Worm (Caenorhabditis elegans): ENCODE results near the gene asah-2.

Gene asah-2

ce11 chrII:10146488-10146887, 7.1 kb downstream of the asah-2 start, which contains the start of gene pax-3:
Gene pax-3, plus strand, starts transcription at chrII:10146570.
- TF ChIP-seq ztf-4 (tag; optimal IDR thresholded peaks at IDR 0.05) (no peak), unc-39 (tag; optimal IDR thresholded peaks at IDR 0.05) (no peak), mbf-1 (tag; optimal IDR thresholded peaks at IDR 0.05) (no peak), nhr-21 (tag; optimal IDR thresholded peaks at IDR 0.05) (no peak)

- TF ChIP-seq C34F6.9 (tag; optimal IDR thresholded peaks at IDR 0.05) = no peak
- TF ChIP-seq ztf-1 (GFP tag; conservative IDR thresholded peaks at IDR 0.05) = no peak
Measured at ce11 chrII:10147502-10147901, 8.1 kb downstream of the asah-2 start.

- no peak for TF ChIP-seq elt-1 (tag; optimal IDR thresholded peaks at IDR 0.05)
- no peak for TF ChIP-seq ceh-82 (tag; optimal IDR thresholded peaks at IDR 0.05)
- no peak for TF ChIP-seq skn-1 (tag; optimal IDR thresholded peaks at IDR 0.05)
- TF ChIP-seq sma-3 (GFP tag; optimal IDR thresholded peaks at IDR 0.05) = no peak
- no peak for TF ChIP-seq ztf-11 (tag; optimal IDR thresholded peaks at IDR 0.05)
- no peak for TF ChIP-seq mdl-1 (tag; optimal IDR thresholded peaks at IDR 0.05)
- TF ChIP-seq nhr-21 (tag; optimal IDR thresholded peaks at IDR 0.05) = no peak
Measured at ce11 chrII:10155106-10155505, 15.7 kb downstream of the asah-2 start, which contains the start of gene nlp-63. Gene nlp-63, plus strand, starts transcription at chrII:10155406.

DNA sequence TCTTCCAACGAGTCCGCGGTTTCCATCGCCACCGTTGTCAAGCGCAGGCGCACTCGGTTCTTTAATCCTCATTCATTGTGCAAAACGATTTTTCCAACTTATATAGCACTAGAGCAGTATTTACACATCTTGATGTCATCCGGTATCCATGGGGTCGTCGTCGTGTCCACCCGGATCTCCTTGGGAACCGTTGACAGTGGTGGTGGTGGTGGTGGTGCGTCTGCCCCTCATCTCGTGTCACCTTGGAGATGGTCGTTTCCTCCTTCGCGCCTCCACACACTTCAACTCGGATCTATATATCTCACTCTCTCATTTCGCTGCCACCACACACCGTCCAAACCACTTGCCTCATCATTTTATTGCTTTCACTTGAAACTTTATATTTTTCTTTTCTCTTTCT, 23.4 kb downstream of the asah-2 start:
- TF ChIP-seq lin-11 (tag; optimal IDR thresholded peaks at IDR 0.05) = no peak
- 0 out of 2 replicates have a peak, but pooled peaks have one; percentile 69 for TF ChIP-seq ztf-1 (GFP tag; conservative IDR thresholded peaks at IDR 0.05)
- TF ChIP-seq nhr-12 (tag; optimal IDR thresholded peaks at IDR 0.05) = no peak

- TF ChIP-seq nhr-23 (tag; optimal IDR thresholded peaks at IDR 0.05) = no peak
- no peak for TF ChIP-seq nhr-12 (tag; optimal IDR thresholded peaks at IDR 0.05)
- no peak for TF ChIP-seq zag-1 (tag; optimal IDR thresholded peaks at IDR 0.05)
- no peak for TF ChIP-seq nhr-10 (tag; optimal IDR thresholded peaks at IDR 0.05)
- TF ChIP-seq nhr-6 (tag; optimal IDR thresholded peaks at IDR 0.05) = no peak
- TF ChIP-seq unc-39 (tag; optimal IDR thresholded peaks at IDR 0.05) = no peak
- no peak for TF ChIP-seq Y55F3AM.14 (GFP tag; optimal IDR thresholded peaks at IDR 0.05)
Measured at ce11 chrII:10164137-10164536, 24.7 kb downstream of the asah-2 start.

DNA sequence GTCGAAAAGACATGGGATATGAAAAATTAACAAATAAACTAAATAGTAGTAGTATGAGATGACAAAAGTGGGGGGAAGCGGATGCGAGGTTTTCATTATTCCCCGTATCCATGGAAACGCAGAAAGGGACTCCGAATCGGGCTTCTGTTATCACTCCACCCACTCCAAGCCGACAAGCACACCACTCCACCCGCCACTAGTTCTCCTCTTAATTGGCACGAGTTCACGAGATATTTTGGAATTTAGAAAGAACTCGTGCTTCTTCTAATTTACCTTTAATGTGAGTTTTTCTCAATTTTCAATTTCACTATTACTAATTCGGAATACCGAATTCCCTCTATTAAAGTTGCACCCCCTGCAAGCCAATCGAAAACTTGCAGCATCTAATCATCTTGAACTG, 27.0 kb downstream of the asah-2 start:
- TF ChIP-seq C34F6.9 (tag; optimal IDR thresholded peaks at IDR 0.05) (no peak), alr-1 (tag; optimal IDR thresholded peaks at IDR 0.05) (no peak), ztf-11 (tag; optimal IDR thresholded peaks at IDR 0.05) (no peak), dmd-4 (tag; optimal IDR thresholded peaks at IDR 0.05) (no peak), nhr-25 (tag; optimal IDR thresholded peaks at IDR 0.05) (no peak), peb-1 (tag; optimal IDR thresholded peaks at IDR 0.05) (no peak), lin-11 (tag; optimal IDR thresholded peaks at IDR 0.05) (peak; percentile 0)

ce11 chrII:10167731-10168130, 28.3 kb downstream of the asah-2 start:
- TF ChIP-seq nhr-12 (tag; optimal IDR thresholded peaks at IDR 0.05) = no peak
- TF ChIP-seq C34F6.9 (tag; optimal IDR thresholded peaks at IDR 0.05) = peak; percentile 13

ce11 chrII:10168905-10169782, 29.8 kb downstream of the asah-2 start, which contains the start of gene daf-19:
Gene daf-19, minus strand, starts transcription at chrII:10169346.
- TF ChIP-seq C34F6.9 (tag; optimal IDR thresholded peaks at IDR 0.05) (peak; percentile 78), nhr-10 (tag; optimal IDR thresholded peaks at IDR 0.05) (peak; percentile 5), ZK546.5 (tag; optimal IDR thresholded peaks at IDR 0.05) (no peak), mab-5 (tag; optimal IDR thresholded peaks at IDR 0.05) (no peak), snpc-4 (tag; optimal IDR thresholded peaks at IDR 0.05) (no peak), unc-55 (GFP tag; optimal IDR thresholded peaks at IDR 0.05) (peak; percentile 76), ama-1 (optimal IDR thresholded peaks at IDR 0.05) (peak; percentile 30), nhr-129 (tag; optimal IDR thresholded peaks at IDR 0.05) (peak; percentile 71), nhr-11 (tag; optimal IDR thresholded peaks at IDR 0.05) (no peak), nhr-21 (tag; optimal IDR thresholded peaks at IDR 0.05) (peak; percentile 55), nhr-25 (tag; optimal IDR thresholded peaks at IDR 0.05) (no peak), gmeb-1 (tag; optimal IDR thresholded peaks at IDR 0.05) (no peak), unc-62 (GFP tag; optimal IDR thresholded peaks at IDR 0.05) (no peak), lin-13 (GFP tag; optimal IDR thresholded peaks at IDR 0.05) (peak; percentile 49), ztf-4 (tag; optimal IDR thresholded peaks at IDR 0.05) (peak; percentile 56), lsy-2 (tag; optimal IDR thresholded peaks at IDR 0.05) (peak; percentile 27 to 65), aly-2 (tag; optimal IDR thresholded peaks at IDR 0.05) (no peak), nhr-23 (tag; optimal IDR thresholded peaks at IDR 0.05) (no peak), skn-1 (tag; optimal IDR thresholded peaks at IDR 0.05) (no peak), blmp-1 (tag; optimal IDR thresholded peaks at IDR 0.05; ENCODE audit: insufficient read depth) (no peak), sma-3 (GFP tag; optimal IDR thresholded peaks at IDR 0.05) (peak; percentile 13), peb-1 (tag; optimal IDR thresholded peaks at IDR 0.05) (no peak), mbf-1 (tag; optimal IDR thresholded peaks at IDR 0.05) (no peak), zag-1 (tag; optimal IDR thresholded peaks at IDR 0.05) (peak; percentile 43), nhr-6 (tag; optimal IDR thresholded peaks at IDR 0.05) (no peak)
